Worm (Caenorhabditis elegans) whole organism, dauer: ENCODE data around the gene F14E5.8.

Experiments
- unc-62 ChIP-seq: sonication (generic microtip); optimal IDR thresholded peaks from 2 replicates; lab custom pipeline; 2017; ENCODE audit warnings: missing biosample characterization, missing genetic modification reagents, missing genetic modification characterization

Gene F14E5.8

ce11 chrII:8405303-8405702, 14.6 kb upstream of the F14E5.8 start, which contains the start of gene ubc-24:
Gene ubc-24, plus strand, starts transcription at chrII:8405603.
- no peak for TF ChIP-seq unc-62 (GFP tag; lab: Kevin White, UChicago)

ce11 chrII:8407491-8407890, 12.4 kb upstream of the F14E5.8 start, which contains the start of gene sra-13:
Gene sra-13, plus strand, starts transcription at chrII:8407685.
- TF ChIP-seq unc-62 (GFP tag; lab: Kevin White, UChicago): no peak

ce11 chrII:8409538-8409937, 10.4 kb upstream of the F14E5.8 start:
- TF ChIP-seq unc-62 (GFP tag; lab: Kevin White, UChicago): no peak

ce11 chrII:8411002-8411401, 8.9 kb upstream of the F14E5.8 start:
- no peak for TF ChIP-seq unc-62 (GFP tag; lab: Kevin White, UChicago)

ce11 chrII:8412061-8412721, 7.7 kb upstream of the F14E5.8 start, which contains the start of gene efl-3:
Gene efl-3, plus strand, starts transcription at chrII:8412671.
- TF ChIP-seq unc-62 (GFP tag; lab: Kevin White, UChicago): no peak

- TF ChIP-seq unc-62 (GFP tag; lab: Kevin White, UChicago): no peak
Measured at ce11 chrII:8412935-8413334, 7.0 kb upstream of the F14E5.8 start.

- TF ChIP-seq unc-62 (GFP tag; lab: Kevin White, UChicago): no peak
Measured at ce11 chrII:8415035-8415434, 4.9 kb upstream of the F14E5.8 start.

- no peak for TF ChIP-seq unc-62 (GFP tag; lab: Kevin White, UChicago)
Measured at ce11 chrII:8415462-8416037, 4.3 kb upstream of the F14E5.8 start.

ce11 chrII:8417059-8417668, 2.7 kb upstream of the F14E5.8 start, which contains the start of gene fdgt-2:
Gene fdgt-2, plus strand, starts transcription at chrII:8417618.
- TF ChIP-seq unc-62 (GFP tag; lab: Kevin White, UChicago): no peak

ce11 chrII:8419015-8419414, 883 bp upstream of the F14E5.8 start:
- TF ChIP-seq unc-62 (GFP tag; lab: Kevin White, UChicago): no peak

- no peak for TF ChIP-seq unc-62 (GFP tag; lab: Kevin White, UChicago)
Measured at ce11 chrII:8420775-8421388, 984 bp downstream of the F14E5.8 start.

ce11 chrII:8428758-8428946, 8.8 kb downstream of the F14E5.8 start, which contains the start of gene F14E5.2:
Gene F14E5.2, minus strand, starts transcription at chrII:8428858.
- TF ChIP-seq unc-62 (GFP tag; lab: Kevin White, UChicago): no peak

- no peak for TF ChIP-seq unc-62 (GFP tag; lab: Kevin White, UChicago)
Measured at ce11 chrII:8428947-8429919, 9.3 kb downstream of the F14E5.8 start.

- no peak for TF ChIP-seq unc-62 (GFP tag; lab: Kevin White, UChicago)
Measured at ce11 chrII:8431954-8432353, 12.1 kb downstream of the F14E5.8 start, which contains the start of gene acp-2. Gene acp-2, minus strand, starts transcription at chrII:8432054.

- no peak for TF ChIP-seq unc-62 (GFP tag; lab: Kevin White, UChicago)
Measured at ce11 chrII:8435005-8435404, 15.1 kb downstream of the F14E5.8 start, which contains the start of gene acp-4. Gene acp-4, minus strand, starts transcription at chrII:8435105.
